Worm (Caenorhabditis elegans) whole organism, late embryonic: Measurements from ENCODE around the gene leo-1.

ENCODE experiments used
- C08G9.2 ChIP-seq: sonication (generic microtip); optimal IDR thresholded peaks from 2 replicates; lab custom pipeline; 2016; ENCODE audit warnings: mild to moderate bottlenecking, missing genetic modification characterization, moderate library complexity, missing compliant biosample characterization
- F13H6.1 ChIP-seq: sonication (generic microtip); optimal IDR thresholded peaks from 2 replicates; lab custom pipeline; 2016; ENCODE audit warnings: missing genetic modification characterization, missing compliant biosample characterization
- K02D7.2 ChIP-seq: sonication (generic microtip); optimal IDR thresholded peaks from 2 replicates; lab custom pipeline; 2017; ENCODE audit warnings: mild to moderate bottlenecking, missing genetic modification characterization, missing compliant biosample characterization
- K09A11.1 ChIP-seq: sonication (generic microtip); optimal IDR thresholded peaks from 2 replicates; lab custom pipeline; 2017; ENCODE audit warnings: antibody characterized with exemption, mild to moderate bottlenecking, missing genetic modification characterization, missing compliant biosample characterization; ENCODE audit not compliant: insufficient read depth
- Y22D7AL.16 ChIP-seq: sonication (generic microtip); optimal IDR thresholded peaks from 2 replicates; lab custom pipeline; 2016; ENCODE audit warnings: missing genetic modification characterization, missing compliant biosample characterization
- ahr-1 ChIP-seq: sonication (generic microtip); optimal IDR thresholded peaks from 2 replicates; lab custom pipeline; 2016; ENCODE audit warnings: missing genetic modification characterization, missing compliant biosample characterization
- ama-1 ChIP-seq: fragments of 150-350 bp; optimal IDR thresholded peaks from 2 replicates; lab custom pipeline; 2014
- ceh-18 ChIP-seq: sonication (generic microtip); optimal IDR thresholded peaks from 2 replicates; lab custom pipeline; 2016; ENCODE audit warnings: missing genetic modification characterization, missing compliant biosample characterization
- ceh-19 ChIP-seq: fragments of 200-800 bp; sonication (Bioruptor generic); optimal IDR thresholded peaks from 2 replicates; lab custom pipeline; 2018; ENCODE audit warnings: mild to moderate bottlenecking, missing genetic modification characterization, missing compliant biosample characterization
- ceh-22 ChIP-seq: sonication (generic microtip); optimal IDR thresholded peaks from 2 replicates; lab custom pipeline; 2017; ENCODE audit warnings: missing biosample characterization, missing genetic modification characterization
- ceh-31 ChIP-seq: sonication (generic microtip); optimal IDR thresholded peaks from 2 replicates; lab custom pipeline; 2016; ENCODE audit warnings: missing genetic modification characterization, missing compliant biosample characterization
- ceh-34 ChIP-seq: sonication (generic microtip); optimal IDR thresholded peaks from 2 replicates; lab custom pipeline; 2016; ENCODE audit warnings: mild to moderate bottlenecking, missing genetic modification characterization, missing compliant biosample characterization
- ceh-45 ChIP-seq: fragments of 200-800 bp; sonication (Bioruptor generic); IDR thresholded peaks from 2 replicates; pipeline ENCODE4 v1.3.6; 2022; ENCODE audit warnings: missing genetic modification reagents, missing genetic modification characterization, missing compliant biosample characterization
- ceh-48 ChIP-seq: sonication (generic microtip); optimal IDR thresholded peaks from 2 replicates; lab custom pipeline; 2016; ENCODE audit warnings: missing genetic modification characterization, inconsistent platforms, missing compliant biosample characterization
- elt-2 ChIP-seq: sonication (generic microtip); optimal IDR thresholded peaks from 2 replicates; lab custom pipeline; 2016; ENCODE audit warnings: missing genetic modification reagents, missing genetic modification characterization, missing compliant biosample characterization
- fax-1 ChIP-seq: sonication (generic microtip); optimal IDR thresholded peaks from 2 replicates; lab custom pipeline; 2016; ENCODE audit warnings: missing genotype, missing genetic modification characterization, missing compliant biosample characterization
- fkh-10 ChIP-seq: fragments of 150-350 bp; optimal IDR thresholded peaks from 2 replicates; lab custom pipeline; 2014; ENCODE audit warnings: missing biosample characterization, missing genetic modification reagents, missing genetic modification characterization
- gmeb-2 ChIP-seq: sonication (generic microtip); optimal IDR thresholded peaks from 2 replicates; lab custom pipeline; 2016; ENCODE audit warnings: missing genetic modification characterization, inconsistent platforms, missing compliant biosample characterization
- hlh-13 ChIP-seq: fragments of 200-800 bp; sonication (Bioruptor generic); optimal IDR thresholded peaks from 2 replicates; lab custom pipeline; 2018; ENCODE audit warnings: mild to moderate bottlenecking, missing genetic modification characterization, missing compliant biosample characterization
- hlh-15 ChIP-seq: sonication (generic microtip); optimal IDR thresholded peaks from 2 replicates; lab custom pipeline; 2016; ENCODE audit warnings: missing genetic modification characterization, missing compliant biosample characterization
- hlh-6 ChIP-seq: sonication (generic microtip); optimal IDR thresholded peaks from 2 replicates; lab custom pipeline; 2016; ENCODE audit warnings: missing genotype, missing genetic modification characterization, missing compliant biosample characterization
- lim-6 ChIP-seq: sonication (generic microtip); optimal IDR thresholded peaks from 2 replicates; lab custom pipeline; 2016; ENCODE audit warnings: missing genetic modification characterization, missing compliant biosample characterization
- lin-11 ChIP-seq: fragments of 200-800 bp; sonication (Bioruptor generic); optimal IDR thresholded peaks from 2 replicates; lab custom pipeline; 2018; ENCODE audit warnings: mild to moderate bottlenecking, missing genetic modification characterization, missing compliant biosample characterization
- madf-2 ChIP-seq: sonication (generic microtip); optimal IDR thresholded peaks from 2 replicates; lab custom pipeline; 2017; ENCODE audit warnings: missing genetic modification characterization, missing compliant biosample characterization
- mec-3 ChIP-seq: sonication (generic microtip); optimal IDR thresholded peaks from 2 replicates; lab custom pipeline; 2016; ENCODE audit warnings: borderline replicate concordance, missing genetic modification characterization, missing compliant biosample characterization
- nhr-11 ChIP-seq: fragments of 150-350 bp; optimal IDR thresholded peaks from 2 replicates; lab custom pipeline; 2014; ENCODE audit warnings: missing biosample characterization, missing genetic modification characterization
- npax-4 ChIP-seq: sonication (generic microtip); optimal IDR thresholded peaks from 2 replicates; lab custom pipeline; 2016; ENCODE audit warnings: missing genetic modification characterization, missing compliant biosample characterization
- odd-2 ChIP-seq: sonication (generic microtip); optimal IDR thresholded peaks from 2 replicates; lab custom pipeline; 2017; ENCODE audit warnings: antibody characterized with exemption, mild to moderate bottlenecking, missing genetic modification characterization, missing compliant biosample characterization
- pha-2 ChIP-seq: sonication (generic microtip); optimal IDR thresholded peaks from 2 replicates; lab custom pipeline; 2017; ENCODE audit warnings: mild to moderate bottlenecking, missing genetic modification characterization, missing compliant biosample characterization
- sox-2 ChIP-seq: fragments of 200-800 bp; sonication (Bioruptor generic); IDR thresholded peaks from 2 replicates; pipeline ENCODE4 v1.3.6; 2022; ENCODE audit warnings: missing genetic modification reagents, missing genetic modification characterization, missing compliant biosample characterization
- sox-4 ChIP-seq: sonication (generic microtip); optimal IDR thresholded peaks from 2 replicates; lab custom pipeline; 2017; ENCODE audit warnings: mild to moderate bottlenecking, missing genetic modification characterization, inconsistent platforms, missing compliant biosample characterization
- ttx-3 ChIP-seq: sonication (generic microtip); optimal IDR thresholded peaks from 2 replicates; lab custom pipeline; 2016; ENCODE audit warnings: missing genetic modification reagents, missing genetic modification characterization, missing compliant biosample characterization
- unc-42 ChIP-seq: sonication (generic microtip); optimal IDR thresholded peaks from 2 replicates; lab custom pipeline; 2016; ENCODE audit warnings: missing genotype, missing genetic modification characterization, missing compliant biosample characterization
- unc-86 ChIP-seq: sonication (generic microtip); optimal IDR thresholded peaks from 2 replicates; lab custom pipeline; 2016; ENCODE audit warnings: missing genetic modification characterization, missing compliant biosample characterization
- zip-5 ChIP-seq: sonication (generic microtip); optimal IDR thresholded peaks from 2 replicates; lab custom pipeline; 2016; ENCODE audit warnings: missing genetic modification characterization, missing compliant biosample characterization
- ztf-16 ChIP-seq: sonication (generic microtip); optimal IDR thresholded peaks from 2 replicates; lab custom pipeline; 2017; ENCODE audit warnings: missing genetic modification characterization, missing compliant biosample characterization

Gene leo-1

ce11 chrIV:11296787-11297186, 32.4 kb downstream of the leo-1 start, which contains the start of gene mttu-1:
TSS of gene mttu-1 (minus strand) at chrIV:11296887.
- TF ChIP-seq unc-42, result no peak
- TF ChIP-seq unc-86 (tag; lab: Kevin White, UChicago), result no peak
- TF ChIP-seq, all 69 proteins: peak for 0

ce11 chrIV:11288965-11289364, 40.2 kb downstream of the leo-1 start:
- TF ChIP-seq ceh-19 (GFP tag; lab: Kevin White, UChicago), result no peak
- peak; percentile 54 for TF ChIP-seq elt-2 (tag; lab: Kevin White, UChicago)
- TF ChIP-seq ceh-34 (tag; lab: Kevin White, UChicago), result no peak
- TF ChIP-seq ztf-16 (tag; lab: Kevin White, UChicago), result no peak
- TF ChIP-seq, all 69 proteins: peak for 1

ce11 chrIV:11287511-11287910, 41.7 kb downstream of the leo-1 start, which contains the start of gene F54D1.6:
TSS of gene F54D1.6 (plus strand) at chrIV:11287811.
- TF ChIP-seq ceh-34 (tag; lab: Kevin White, UChicago) (no peak), fkh-10 (no peak), ama-1 (lab: Kevin White, UChicago) (no peak), hlh-15 (tag; lab: Kevin White, UChicago) (no peak), lim-6 (tag; lab: Kevin White, UChicago) (no peak), pha-2 (tag; lab: Kevin White, UChicago) (no peak), madf-2 (tag; lab: Kevin White, UChicago) (no peak), hlh-6 (tag; lab: Kevin White, UChicago) (no peak), Y22D7AL.16 (tag; lab: Kevin White, UChicago) (no peak), mec-3 (tag; lab: Kevin White, UChicago) (no peak), ceh-18 (tag; lab: Kevin White, UChicago) (no peak), nhr-11 (no peak), elt-2 (tag; lab: Kevin White, UChicago) (no peak), ceh-45 (no peak), hlh-13 (no peak), unc-86 (tag; lab: Kevin White, UChicago) (no peak)
- TF ChIP-seq, all 69 proteins: peak for 0

ce11 chrIV:11286112-11286511, 43.1 kb downstream of the leo-1 start:
- TF ChIP-seq C08G9.2 (no peak), ceh-48 (tag; lab: Kevin White, UChicago) (no peak), ttx-3 (tag; lab: Kevin White, UChicago) (no peak), sox-4 (tag; lab: Kevin White, UChicago) (no peak), F13H6.1 (no peak), K02D7.2 (tag; lab: Kevin White, UChicago) (no peak), ceh-31 (tag; lab: Kevin White, UChicago) (no peak), ztf-16 (tag; lab: Kevin White, UChicago) (no peak), ceh-22 (no peak), pha-2 (tag; lab: Kevin White, UChicago) (no peak), lin-11 (tag; lab: Kevin White, UChicago) (no peak), K09A11.1 (tag; lab: Kevin White, UChicago) (no peak)
- TF ChIP-seq, all 69 proteins: peak for 0

ce11 chrIV:11285239-11285638, 43.9 kb downstream of the leo-1 start:
- TF ChIP-seq npax-4 (tag; lab: Kevin White, UChicago) (no peak), lim-6 (tag; lab: Kevin White, UChicago) (no peak), odd-2 (tag; lab: Kevin White, UChicago) (no peak), lin-11 (tag; lab: Kevin White, UChicago) (no peak), ahr-1 (tag; lab: Kevin White, UChicago) (no peak), nhr-11 (no peak), ceh-48 (tag; lab: Kevin White, UChicago) (no peak), unc-42 (no peak), fax-1 (tag; lab: Kevin White, UChicago) (no peak), sox-4 (tag; lab: Kevin White, UChicago) (no peak), gmeb-2 (tag; lab: Kevin White, UChicago) (no peak), ceh-34 (tag; lab: Kevin White, UChicago) (no peak), ceh-18 (tag; lab: Kevin White, UChicago) (no peak), pha-2 (tag; lab: Kevin White, UChicago) (no peak), ztf-16 (tag; lab: Kevin White, UChicago) (no peak), zip-5 (tag; lab: Kevin White, UChicago) (no peak), hlh-6 (tag; lab: Kevin White, UChicago) (no peak), sox-2 (GFP tag; lab: Robert Waterston, UW) (no peak)
- TF ChIP-seq, all 69 proteins: peak for 0
